Fruit fly (Drosophila melanogaster) whole organism, adult: ENCODE data around the gene SCaMC.
A peak's percentile ranks its signal among the peaks of the same experiment; 100 is the strongest.

Experiments used
- CG11617 ChIP-seq: fragments of 200-800 bp; sonication (Bioruptor generic); optimal IDR thresholded peaks from 2 replicates; lab custom pipeline; 2017; ENCODE audit warnings: mild to moderate bottlenecking, missing biosample characterization, missing genetic modification reagents, missing genetic modification characterization
- CG12768 ChIP-seq: fragments of 200-800 bp; sonication (Bioruptor generic); optimal IDR thresholded peaks from 2 replicates; lab custom pipeline; 2017; ENCODE audit warnings: missing biosample characterization, missing genetic modification characterization, mild to moderate bottlenecking, moderate library complexity, missing genetic modification reagents
- CG14711 ChIP-seq: fragments of 200-800 bp; sonication (Bioruptor generic); optimal IDR thresholded peaks from 2 replicates; lab custom pipeline; 2018; ENCODE audit warnings: missing biosample characterization, mild to moderate bottlenecking, missing genetic modification characterization, moderate library complexity
- CG1620 ChIP-seq: fragments of 200-800 bp; sonication (Bioruptor generic); optimal IDR thresholded peaks from 2 replicates; lab custom pipeline; 2016; ENCODE audit warnings: missing biosample characterization, missing genetic modification characterization
- CG33017 ChIP-seq: fragments of 200-800 bp; sonication (Bioruptor generic); optimal IDR thresholded peaks from 2 replicates; lab custom pipeline; 2018; ENCODE audit warnings: missing biosample characterization, mild to moderate bottlenecking, missing genetic modification characterization, moderate library complexity
- CG5204 ChIP-seq: fragments of 200-800 bp; sonication (Bioruptor generic); optimal IDR thresholded peaks from 2 replicates; lab custom pipeline; 2016; ENCODE audit warnings: missing biosample characterization, missing genetic modification characterization
- CG7045 ChIP-seq: fragments of 200-800 bp; sonication (Bioruptor generic); optimal IDR thresholded peaks from 2 replicates; lab custom pipeline; 2017; ENCODE audit warnings: missing biosample characterization, mild to moderate bottlenecking, missing genetic modification characterization
- CG7101 ChIP-seq: fragments of 200-800 bp; sonication (Bioruptor generic); optimal IDR thresholded peaks from 2 replicates; lab custom pipeline; 2018; ENCODE audit warnings: missing biosample characterization, mild to moderate bottlenecking, missing genetic modification characterization, moderate library complexity
- Clk ChIP-seq: fragments of 200-800 bp; sonication (Bioruptor generic); optimal IDR thresholded peaks from 2 replicates; lab custom pipeline; 2017; ENCODE audit warnings: missing biosample characterization, missing genetic modification characterization
- Crg-1 ChIP-seq: fragments of 200-800 bp; sonication (Bioruptor generic); optimal IDR thresholded peaks from 2 replicates; lab custom pipeline; 2016; ENCODE audit warnings: missing biosample characterization, missing genetic modification characterization
- Hr96 ChIP-seq: fragments of 200-800 bp; sonication (Bioruptor generic); optimal IDR thresholded peaks from 2 replicates; lab custom pipeline; 2016; ENCODE audit warnings: missing biosample characterization, missing genetic modification characterization
- Mnt ChIP-seq: fragments of 200-800 bp; sonication (Bioruptor generic); optimal IDR thresholded peaks from 2 replicates; lab custom pipeline; 2016; ENCODE audit warnings: missing biosample characterization, mild to moderate bottlenecking, missing genetic modification characterization
- bab1 ChIP-seq: fragments of 200-800 bp; sonication (Bioruptor generic); optimal IDR thresholded peaks from 3 replicates; lab custom pipeline; 2019; ENCODE audit warnings: missing biosample characterization, mild to moderate bottlenecking, missing genetic modification characterization, moderate library complexity
- cic ChIP-seq: fragments of 200-800 bp; sonication (Bioruptor generic); optimal IDR thresholded peaks from 2 replicates; lab custom pipeline; 2017; ENCODE audit warnings: missing biosample characterization, mild to moderate bottlenecking, missing genetic modification characterization, moderate library complexity
- cnc ChIP-seq, 2 experiments: fragments of >200 bp; optimal IDR thresholded peaks; 2 replicates each; lab custom pipeline; 2017
- kay ChIP-seq: fragments of 200-800 bp; sonication (Bioruptor generic); peaks from one replicate; lab custom pipeline; 2016; ENCODE audit warnings: missing biosample characterization, missing genetic modification characterization, borderline replicate concordance
- ovo ChIP-seq: fragments of 200-800 bp; sonication (Bioruptor generic); optimal IDR thresholded peaks from 2 replicates; lab custom pipeline; 2016; ENCODE audit warnings: missing biosample characterization, missing genetic modification characterization
- pad ChIP-seq: fragments of 200-800 bp; sonication (Bioruptor generic); optimal IDR thresholded peaks from 3 replicates; lab custom pipeline; 2017; ENCODE audit warnings: missing biosample characterization, missing genetic modification characterization, mild to moderate bottlenecking, moderate library complexity, missing genetic modification reagents
- tj ChIP-seq: fragments of 200-800 bp; sonication (Bioruptor generic); optimal IDR thresholded peaks from 3 replicates; lab custom pipeline; 2017; ENCODE audit warnings: missing biosample characterization, mild to moderate bottlenecking, missing genetic modification characterization, moderate library complexity
- toe ChIP-seq: fragments of 200-800 bp; sonication (Bioruptor generic); optimal IDR thresholded peaks from 2 replicates; lab custom pipeline; 2016; ENCODE audit warnings: missing biosample characterization, missing genetic modification characterization

SCaMC gene

dm6 chr3L:12392758-12393157 lies 21.9 kb downstream of the SCaMC start:
- TF ChIP-seq CG1620: no peak
- TF ChIP-seq cnc (optimal IDR thresholded peaks at IDR 0.05; lab: Kevin White, UChicago): no peak
- TF ChIP-seq CG12768: no peak
- TF ChIP-seq CG5204 (GFP tag; lab: Kevin White, UChicago): no peak
- TF ChIP-seq pad (GFP tag; lab: Kevin White, UChicago): no peak
- TF ChIP-seq kay: no peak
- TF ChIP-seq Clk (GFP tag; lab: Kevin White, UChicago): no peak
- no peak for TF ChIP-seq CG7045 (GFP tag; lab: Kevin White, UChicago)
- no peak for TF ChIP-seq bab1
- no peak for TF ChIP-seq CG7101 (tag; lab: Kevin White, UChicago)
- TF ChIP-seq Crg-1 (GFP tag; lab: Kevin White, UChicago): no peak
- no peak for TF ChIP-seq Mnt (GFP tag; lab: Kevin White, UChicago)
- no peak for TF ChIP-seq Hr96 (GFP tag; lab: Kevin White, UChicago)
- no peak for TF ChIP-seq CG33017 (tag; lab: Kevin White, UChicago)
- no peak for TF ChIP-seq CG14711
- TF ChIP-seq CG11617 (GFP tag; lab: Kevin White, UChicago): no peak
- no peak for TF ChIP-seq toe
- TF ChIP-seq ovo (GFP tag; lab: Kevin White, UChicago): no peak
- TF ChIP-seq tj (GFP tag; lab: Kevin White, UChicago): no peak
- TF ChIP-seq cic (GFP tag; lab: Kevin White, UChicago): no peak

- TF ChIP-seq CG7101 (tag; lab: Kevin White, UChicago) (no peak), kay (no peak), cnc (optimal IDR thresholded peaks at IDR 0.05; lab: Kevin White, UChicago) (no peak), bab1 (no peak), CG11617 (GFP tag; lab: Kevin White, UChicago) (no peak), ovo (GFP tag; lab: Kevin White, UChicago) (no peak), CG1620 (no peak), CG7045 (GFP tag; lab: Kevin White, UChicago) (no peak), pad (GFP tag; lab: Kevin White, UChicago) (no peak)
These were observed 22.6 kb downstream of the SCaMC start for dm6 chr3L:12392068-12392467.

- TF ChIP-seq tj (GFP tag; lab: Kevin White, UChicago): peak; percentile 22
- TF ChIP-seq CG33017 (tag; lab: Kevin White, UChicago): no peak
- TF ChIP-seq Mnt (GFP tag; lab: Kevin White, UChicago): peak; percentile 48
- peak; percentile 21 for TF ChIP-seq bab1
- no peak for TF ChIP-seq CG1620
- peak; percentile 41 for TF ChIP-seq kay
- no peak for TF ChIP-seq Clk (GFP tag; lab: Kevin White, UChicago)
- no peak for TF ChIP-seq CG5204 (GFP tag; lab: Kevin White, UChicago)
- TF ChIP-seq ovo (GFP tag; lab: Kevin White, UChicago): no peak
These were observed 23.3 kb downstream of the SCaMC start, which contains the start of gene Ncc69 for dm6 chr3L:12391240-12391843. Ncc69 (minus strand) TSS chr3L:12391444.

- TF ChIP-seq tj (GFP tag; lab: Kevin White, UChicago) (peak; percentile 20), Clk (GFP tag; lab: Kevin White, UChicago) (no peak)
These were observed 26.7 kb downstream of the SCaMC start for dm6 chr3L:12387898-12388297.

dm6 chr3L:12387063-12387462 lies 27.6 kb downstream of the SCaMC start:
- peak in 1 of 2 experiments; percentile 26 for TF ChIP-seq cnc (optimal IDR thresholded peaks at IDR 0.05; lab: Kevin White, UChicago)
- TF ChIP-seq pad (GFP tag; lab: Kevin White, UChicago): no peak

- no peak for TF ChIP-seq Mnt (GFP tag; lab: Kevin White, UChicago)
- no peak for TF ChIP-seq pad (GFP tag; lab: Kevin White, UChicago)
- no peak for TF ChIP-seq kay
- TF ChIP-seq CG14711: no peak
- TF ChIP-seq cnc (optimal IDR thresholded peaks at IDR 0.05; lab: Kevin White, UChicago): no peak
- no peak for TF ChIP-seq ovo (GFP tag; lab: Kevin White, UChicago)
- peak; percentile 9 for TF ChIP-seq tj (GFP tag; lab: Kevin White, UChicago)
- TF ChIP-seq Hr96 (GFP tag; lab: Kevin White, UChicago): no peak
- TF ChIP-seq Clk (GFP tag; lab: Kevin White, UChicago): no peak
- no peak for TF ChIP-seq CG33017 (tag; lab: Kevin White, UChicago)
- TF ChIP-seq CG7101 (tag; lab: Kevin White, UChicago): no peak
- TF ChIP-seq cic (GFP tag; lab: Kevin White, UChicago): no peak
- TF ChIP-seq CG7045 (GFP tag; lab: Kevin White, UChicago): no peak
- no peak for TF ChIP-seq Crg-1 (GFP tag; lab: Kevin White, UChicago)
- no peak for TF ChIP-seq CG1620
- TF ChIP-seq CG5204 (GFP tag; lab: Kevin White, UChicago): no peak
- TF ChIP-seq bab1: peak; percentile 34
These were observed 34.0 kb downstream of the SCaMC start for dm6 chr3L:12380592-12380991.

dm6 chr3L:12374420-12374819 lies 40.2 kb downstream of the SCaMC start:
- TF ChIP-seq Mnt (GFP tag; lab: Kevin White, UChicago) (no peak), kay (no peak), tj (GFP tag; lab: Kevin White, UChicago) (no peak), CG11617 (GFP tag; lab: Kevin White, UChicago) (no peak), CG1620 (no peak), Hr96 (GFP tag; lab: Kevin White, UChicago) (no peak), CG33017 (tag; lab: Kevin White, UChicago) (no peak), CG5204 (GFP tag; lab: Kevin White, UChicago) (no peak), ovo (GFP tag; lab: Kevin White, UChicago) (no peak), CG14711 (no peak)
